Comparison of ENCODE assay signal across 1 fruit fly cellular context in genomic region chr3R:4912130-4912549, dm6.
TF ChIP-seq lines count a peak whose summit lies in the region.

No protein-coding gene starts in this region.

TF ChIP-seq in whole organism, embryonic, 481 proteins besides CTCF, POLR2A, EP300 and RAD21 (continued from another document and continues in another):
- no peak for TF ChIP-seq fru (optimal IDR thresholded peaks at IDR 0.05; lab: Kevin White, UChicago)
- no peak for TF ChIP-seq tll (GFP tag; optimal IDR thresholded peaks at IDR 0.05; lab: Kevin White, UChicago)
- TF ChIP-seq CG6765 (GFP tag; optimal IDR thresholded peaks at IDR 0.05; lab: Kevin White, UChicago): peak; percentile 19
- no peak for TF ChIP-seq CG31388 (GFP tag; optimal IDR thresholded peaks at IDR 0.05; lab: Kevin White, UChicago)
- peak; percentile 30 for TF ChIP-seq gcm (GFP tag; optimal IDR thresholded peaks at IDR 0.05; lab: Kevin White, UChicago)
- TF ChIP-seq MTF-1 (GFP tag; optimal IDR thresholded peaks at IDR 0.05; lab: Kevin White, UChicago; ENCODE audit: borderline replicate concordance): peak; percentile 46
- TF ChIP-seq CG16813 (GFP tag; IDR thresholded peaks at IDR 0.05; lab: Robert Waterston, UW; ENCODE audit: partially characterized antibody): no peak
- peak; percentile 55 for TF ChIP-seq CG4730 (GFP tag; IDR thresholded peaks at IDR 0.05; lab: Robert Waterston, UW)
- peak; percentile 50 for TF ChIP-seq CG13624 (GFP tag; optimal IDR thresholded peaks at IDR 0.05; lab: Kevin White, UChicago)
- TF ChIP-seq Hsf (GFP tag; optimal IDR thresholded peaks at IDR 0.05; lab: Kevin White, UChicago): peak; percentile 60
- peak; percentile 34 for TF ChIP-seq ems (GFP tag; optimal IDR thresholded peaks at IDR 0.05; lab: Kevin White, UChicago)
- TF ChIP-seq CG12659 (GFP tag; optimal IDR thresholded peaks at IDR 0.05; lab: Kevin White, UChicago): peak; percentile 66
- peak; percentile 72 for TF ChIP-seq ind (GFP tag; optimal IDR thresholded peaks at IDR 0.05; lab: Kevin White, UChicago)
- peak; percentile 65 for TF ChIP-seq Dip3 (GFP tag; optimal IDR thresholded peaks at IDR 0.05; lab: Kevin White, UChicago)
- TF ChIP-seq Hr3 (GFP tag; optimal IDR thresholded peaks at IDR 0.05; lab: Kevin White, UChicago): peak; percentile 41
- peak; percentile 72 for TF ChIP-seq CG15269 (tag; optimal IDR thresholded peaks at IDR 0.05; lab: Kevin White, UChicago)
- peak; percentile 64 for TF ChIP-seq CG17359 (tag; optimal IDR thresholded peaks at IDR 0.05; lab: Kevin White, UChicago)
- TF ChIP-seq jing (GFP tag; optimal IDR thresholded peaks at IDR 0.05; lab: Kevin White, UChicago): peak; percentile 11
- peak; percentile 5 for TF ChIP-seq disco-r (GFP tag; optimal IDR thresholded peaks at IDR 0.05; lab: Kevin White, UChicago)
- peak; percentile 0 for TF ChIP-seq slou (GFP tag; optimal IDR thresholded peaks at IDR 0.05; lab: Kevin White, UChicago)
- no peak for TF ChIP-seq rib (GFP tag; IDR thresholded peaks at IDR 0.05; lab: Robert Waterston, UW)
- no peak for TF ChIP-seq CG1832 (GFP tag; optimal IDR thresholded peaks at IDR 0.05; lab: Kevin White, UChicago)
- peak; percentile 79 for TF ChIP-seq Dbx (GFP tag; IDR thresholded peaks at IDR 0.05; lab: Robert Waterston, UW)
- TF ChIP-seq C15 (GFP tag; IDR thresholded peaks at IDR 0.05; lab: Robert Waterston, UW): no peak
- TF ChIP-seq Antp (GFP tag; optimal IDR thresholded peaks at IDR 0.05; lab: Kevin White, UChicago): peak; percentile 73
- peak; percentile 46 for TF ChIP-seq tup (GFP tag; optimal IDR thresholded peaks at IDR 0.05; lab: Kevin White, UChicago)
- no peak for TF ChIP-seq eyg (GFP tag; optimal IDR thresholded peaks at IDR 0.05; lab: Kevin White, UChicago)
- TF ChIP-seq salm (tag; optimal IDR thresholded peaks at IDR 0.05; lab: Kevin White, UChicago): no peak
- peak; percentile 65 for TF ChIP-seq Hand (GFP tag; optimal IDR thresholded peaks at IDR 0.05; lab: Kevin White, UChicago)
- TF ChIP-seq dpn (GFP tag; optimal IDR thresholded peaks at IDR 0.05; lab: Kevin White, UChicago): peak; percentile 51 to 78
- TF ChIP-seq HmgD (GFP tag; optimal IDR thresholded peaks at IDR 0.05; lab: Kevin White, UChicago): no peak
- TF ChIP-seq CG1792 (GFP tag; optimal IDR thresholded peaks at IDR 0.05; lab: Kevin White, UChicago): peak; percentile 39
- peak; percentile 58 for TF ChIP-seq CHES-1-like (GFP tag; optimal IDR thresholded peaks at IDR 0.05; lab: Kevin White, UChicago)
- TF ChIP-seq Gsc (GFP tag; IDR thresholded peaks at IDR 0.05; lab: Robert Waterston, UW): peak; percentile 31; the same call in 1 of the 2 replicates
- TF ChIP-seq Xrp1 (GFP tag; IDR thresholded peaks at IDR 0.05; lab: Robert Waterston, UW): peak; percentile 68
- TF ChIP-seq CG14667 (GFP tag; IDR thresholded peaks at IDR 0.05; lab: Robert Waterston, UW): peak; percentile 48
- TF ChIP-seq CG10543 (GFP tag; optimal IDR thresholded peaks at IDR 0.05; lab: Kevin White, UChicago): peak; percentile 95
- 0 out of 2 replicates have a peak, but pooled peaks have one; percentile 41 for TF ChIP-seq ranshi (GFP tag; IDR thresholded peaks at IDR 0.05; lab: Robert Waterston, UW)
- TF ChIP-seq CG2875 (GFP tag; optimal IDR thresholded peaks at IDR 0.05; lab: Kevin White, UChicago): peak; percentile 14
- TF ChIP-seq Doc3 (GFP tag; IDR thresholded peaks at IDR 0.05; lab: Robert Waterston, UW; ENCODE audit: partially characterized antibody): no peak
- TF ChIP-seq hth (optimal IDR thresholded peaks at IDR 0.05; lab: Kevin White, UChicago): no peak
- no peak for TF ChIP-seq sens-2 (GFP tag; IDR thresholded peaks at IDR 0.05; lab: Robert Waterston, UW)
- TF ChIP-seq slbo (GFP tag; IDR thresholded peaks at IDR 0.05; lab: Robert Waterston, UW): peak; percentile 84
- TF ChIP-seq sna (GFP tag; IDR thresholded peaks at IDR 0.05; lab: Robert Waterston, UW; ENCODE audit: partially characterized antibody): no peak
- TF ChIP-seq CG6791 (GFP tag; IDR thresholded peaks at IDR 0.05; lab: Robert Waterston, UW; ENCODE audit: partially characterized antibody): no peak
- no peak for TF ChIP-seq ap (GFP tag; IDR thresholded peaks at IDR 0.05; lab: Robert Waterston, UW)
- peak; percentile 63 for TF ChIP-seq her (GFP tag; optimal IDR thresholded peaks at IDR 0.05; lab: Kevin White, UChicago)
- no peak for TF ChIP-seq tna (GFP tag; IDR thresholded peaks at IDR 0.05; lab: Robert Waterston, UW; ENCODE audit: partially characterized antibody)
- peak; percentile 10; the same call in 1 of the 2 replicates for TF ChIP-seq amos (GFP tag; IDR thresholded peaks at IDR 0.05; lab: Robert Waterston, UW; ENCODE audit: partially characterized antibody)
- TF ChIP-seq ab (GFP tag; optimal IDR thresholded peaks at IDR 0.05; lab: Kevin White, UChicago): peak; percentile 29
- TF ChIP-seq Ptx1 (GFP tag; IDR thresholded peaks at IDR 0.05; lab: Robert Waterston, UW): peak; percentile 79
- no peak for TF ChIP-seq Six4 (GFP tag; optimal IDR thresholded peaks at IDR 0.05; lab: Kevin White, UChicago)
- peak; percentile 50 for TF ChIP-seq CG7556 (GFP tag; optimal IDR thresholded peaks at IDR 0.05; lab: Kevin White, UChicago)
- TF ChIP-seq CG7928 (GFP tag; optimal IDR thresholded peaks at IDR 0.05; lab: Kevin White, UChicago): no peak
- TF ChIP-seq hkb (optimal IDR thresholded peaks at IDR 0.05; lab: Kevin White, UChicago): no peak
- peak; percentile 66 for TF ChIP-seq hkb (GFP tag; IDR thresholded peaks at IDR 0.05; lab: Robert Waterston, UW)
- TF ChIP-seq Sry-δ (GFP tag; optimal IDR thresholded peaks at IDR 0.05; lab: Kevin White, UChicago): peak; percentile 34
- peak; percentile 66 for TF ChIP-seq Bteb2 (GFP tag; optimal IDR thresholded peaks at IDR 0.05; lab: Kevin White, UChicago)
- no peak for TF ChIP-seq zf30C (GFP tag; optimal IDR thresholded peaks at IDR 0.05; lab: Kevin White, UChicago)
- TF ChIP-seq NFAT (GFP tag; IDR thresholded peaks at IDR 0.05; lab: Robert Waterston, UW): peak; percentile 82
- TF ChIP-seq Aef1 (GFP tag; IDR thresholded peaks at IDR 0.05; lab: Robert Waterston, UW): peak; percentile 66
- peak; percentile 97 for TF ChIP-seq row (GFP tag; IDR thresholded peaks at IDR 0.05; lab: Robert Waterston, UW)
- peak; percentile 73 for TF ChIP-seq CG3281 (GFP tag; optimal IDR thresholded peaks at IDR 0.05; lab: Kevin White, UChicago)
- TF ChIP-seq CG8765 (GFP tag; IDR thresholded peaks at IDR 0.05; lab: Robert Waterston, UW): peak; percentile 42; the same call in 1 of the 2 replicates
- peak; percentile 33 for TF ChIP-seq CG15696 (tag; optimal IDR thresholded peaks at IDR 0.05; lab: Kevin White, UChicago)
- TF ChIP-seq Sry-β (GFP tag; optimal IDR thresholded peaks at IDR 0.05; lab: Kevin White, UChicago): no peak
- TF ChIP-seq ash1 (GFP tag; optimal IDR thresholded peaks at IDR 0.05; lab: Kevin White, UChicago): no peak
- TF ChIP-seq CG7271 (tag; optimal IDR thresholded peaks at IDR 0.05; lab: Kevin White, UChicago): no peak
- no peak for TF ChIP-seq lov (optimal IDR thresholded peaks at IDR 0.05; lab: Kevin White, UChicago)
- peak; percentile 68 for TF ChIP-seq lov (GFP tag; IDR thresholded peaks at IDR 0.05; lab: Robert Waterston, UW)
- TF ChIP-seq CG14014 (GFP tag; IDR thresholded peaks at IDR 0.05; lab: Robert Waterston, UW): peak; percentile 72
- TF ChIP-seq CG11093 (GFP tag; IDR thresholded peaks at IDR 0.05; lab: Robert Waterston, UW): no peak
- peak; percentile 52 for TF ChIP-seq sd (tag; optimal IDR thresholded peaks at IDR 0.05; lab: Kevin White, UChicago)
- TF ChIP-seq CG10366 (GFP tag; IDR thresholded peaks at IDR 0.05; lab: Robert Waterston, UW): peak; percentile 68; the same call in 1 of the 2 replicates
- TF ChIP-seq bbx (GFP tag; IDR thresholded peaks at IDR 0.05; lab: Robert Waterston, UW; ENCODE audit: partially characterized antibody): no peak
- peak; percentile 27 for TF ChIP-seq btn (GFP tag; optimal IDR thresholded peaks at IDR 0.05; lab: Kevin White, UChicago)
- TF ChIP-seq gfzf (GFP tag; optimal IDR thresholded peaks at IDR 0.05; lab: Kevin White, UChicago): no peak
- no peak for TF ChIP-seq ssp (GFP tag; IDR thresholded peaks at IDR 0.05; lab: Robert Waterston, UW)
- TF ChIP-seq bab2 (GFP tag; optimal IDR thresholded peaks at IDR 0.05; lab: Kevin White, UChicago): peak; percentile 71
- no peak for TF ChIP-seq CG2129 (GFP tag; IDR thresholded peaks at IDR 0.05; lab: Robert Waterston, UW; ENCODE audit: partially characterized antibody)
- 0 out of 2 replicates have a peak, but pooled peaks have one; percentile 35 for TF ChIP-seq danr (GFP tag; IDR thresholded peaks at IDR 0.05; lab: Robert Waterston, UW)
- TF ChIP-seq tio (GFP tag; optimal IDR thresholded peaks at IDR 0.05; lab: Kevin White, UChicago): peak; percentile 12
- no peak for TF ChIP-seq Ets65A (GFP tag; lab: Kevin White, UChicago)
- peak; percentile 38 for TF ChIP-seq kni (GFP tag; optimal IDR thresholded peaks at IDR 0.05; lab: Kevin White, UChicago)
- TF ChIP-seq Mes4 (GFP tag; optimal IDR thresholded peaks at IDR 0.05; lab: Kevin White, UChicago): peak; percentile 13
- no peak for TF ChIP-seq Dfd (GFP tag; optimal IDR thresholded peaks at IDR 0.05; lab: Kevin White, UChicago)
- peak; percentile 28 for TF ChIP-seq CG13296 (GFP tag; optimal IDR thresholded peaks at IDR 0.05; lab: Kevin White, UChicago)
- TF ChIP-seq CG9932 (GFP tag; IDR thresholded peaks at IDR 0.05; lab: Robert Waterston, UW): peak; percentile 81
- peak; percentile 72 for TF ChIP-seq CG12071 (GFP tag; optimal IDR thresholded peaks at IDR 0.05; lab: Kevin White, UChicago)
- no peak for TF ChIP-seq inv (GFP tag; IDR thresholded peaks at IDR 0.05; lab: Robert Waterston, UW; ENCODE audit: partially characterized antibody)
- peak; percentile 20 for TF ChIP-seq org-1 (GFP tag; optimal IDR thresholded peaks at IDR 0.05; lab: Kevin White, UChicago)
- TF ChIP-seq Abd-B (GFP tag; optimal IDR thresholded peaks at IDR 0.05; lab: Kevin White, UChicago): no peak
- no peak for TF ChIP-seq pita (GFP tag; optimal IDR thresholded peaks at IDR 0.05; lab: Kevin White, UChicago)
- TF ChIP-seq HLHmδ (GFP tag; optimal IDR thresholded peaks at IDR 0.05; lab: Kevin White, UChicago): no peak
- peak; percentile 4 for TF ChIP-seq MESR4 (GFP tag; optimal IDR thresholded peaks at IDR 0.05; lab: Kevin White, UChicago)
- TF ChIP-seq Optix (GFP tag; IDR thresholded peaks at IDR 0.05; lab: Robert Waterston, UW): peak; percentile 61; the same call in 2 of the 3 replicates
- TF ChIP-seq Xbp1 (GFP tag; optimal IDR thresholded peaks at IDR 0.05; lab: Kevin White, UChicago): peak; percentile 62
- TF ChIP-seq CG6654 (GFP tag; optimal IDR thresholded peaks at IDR 0.05; lab: Kevin White, UChicago): no peak
- TF ChIP-seq CG2116 (GFP tag; optimal IDR thresholded peaks at IDR 0.05; lab: Kevin White, UChicago): peak; percentile 4
- peak; percentile 50 for TF ChIP-seq odd (GFP tag; optimal IDR thresholded peaks at IDR 0.05; lab: Kevin White, UChicago)
- TF ChIP-seq Trl (optimal IDR thresholded peaks at IDR 0.05; lab: Kevin White, UChicago): no peak
- TF ChIP-seq Trl (GFP tag; optimal IDR thresholded peaks at IDR 0.05; lab: Kevin White, UChicago): peak; percentile 70
- peak; percentile 27 for TF ChIP-seq slp2 (GFP tag; optimal IDR thresholded peaks at IDR 0.05; lab: Kevin White, UChicago)
- peak; percentile 15 for TF ChIP-seq CG17802 (tag; optimal IDR thresholded peaks at IDR 0.05; lab: Kevin White, UChicago)
- peak; percentile 67 for TF ChIP-seq unpg (GFP tag; optimal IDR thresholded peaks at IDR 0.05; lab: Kevin White, UChicago)
- TF ChIP-seq sug (tag; optimal IDR thresholded peaks at IDR 0.05; lab: Kevin White, UChicago): peak; percentile 96
- peak; percentile 40 for TF ChIP-seq CG5245 (GFP tag; optimal IDR thresholded peaks at IDR 0.05; lab: Kevin White, UChicago)
- TF ChIP-seq Rfx (GFP tag; IDR thresholded peaks at IDR 0.05; lab: Robert Waterston, UW): peak; percentile 89
- TF ChIP-seq ttk (GFP tag; IDR thresholded peaks at IDR 0.05; lab: Robert Waterston, UW): 0 out of 2 replicates have a peak, but pooled peaks have one; percentile 44
- peak; percentile 95 for TF ChIP-seq Meics (GFP tag; optimal IDR thresholded peaks at IDR 0.05; lab: Kevin White, UChicago)
- no peak for TF ChIP-seq fd102C (GFP tag; optimal IDR thresholded peaks at IDR 0.05; lab: Kevin White, UChicago)
- peak; percentile 50 for TF ChIP-seq wdn (GFP tag; IDR thresholded peaks at IDR 0.05; lab: Robert Waterston, UW)
- peak; percentile 91 for TF ChIP-seq lab (GFP tag; optimal IDR thresholded peaks at IDR 0.05; lab: Kevin White, UChicago)
- peak; percentile 31 for TF ChIP-seq CG12236 (GFP tag; optimal IDR thresholded peaks at IDR 0.05; lab: Kevin White, UChicago)
- no peak for TF ChIP-seq nom (GFP tag; optimal IDR thresholded peaks at IDR 0.05; lab: Kevin White, UChicago)
- TF ChIP-seq Camta (GFP tag; optimal IDR thresholded peaks at IDR 0.05; lab: Kevin White, UChicago): peak; percentile 39
- peak; percentile 78 for TF ChIP-seq sob (GFP tag; IDR thresholded peaks at IDR 0.05; lab: Robert Waterston, UW)
- peak; percentile 55 for TF ChIP-seq Nf-YC (tag; optimal IDR thresholded peaks at IDR 0.05; lab: Kevin White, UChicago)
- peak; percentile 40 for TF ChIP-seq CG18764 (GFP tag; optimal IDR thresholded peaks at IDR 0.05; lab: Kevin White, UChicago)
- peak; percentile 59 for TF ChIP-seq CG12155 (GFP tag; optimal IDR thresholded peaks at IDR 0.05; lab: Kevin White, UChicago)
- TF ChIP-seq cato (GFP tag; optimal IDR thresholded peaks at IDR 0.05; lab: Kevin White, UChicago; ENCODE audit: borderline replicate concordance): no peak
- TF ChIP-seq CG18262 (tag; optimal IDR thresholded peaks at IDR 0.05; lab: Kevin White, UChicago): peak; percentile 54
- TF ChIP-seq Nf-YA (GFP tag; IDR thresholded peaks at IDR 0.05; lab: Robert Waterston, UW): peak; percentile 51; the same call in 1 of the 2 replicates
- TF ChIP-seq nau (GFP tag; optimal IDR thresholded peaks at IDR 0.05; lab: Kevin White, UChicago): no peak
- TF ChIP-seq Stat92E (GFP tag; optimal IDR thresholded peaks at IDR 0.05; lab: Kevin White, UChicago): no peak
- peak; percentile 28 for TF ChIP-seq scrt (GFP tag; optimal IDR thresholded peaks at IDR 0.05; lab: Kevin White, UChicago)
- TF ChIP-seq Ravus (GFP tag; IDR thresholded peaks at IDR 0.05; lab: Robert Waterston, UW): no peak
- TF ChIP-seq CG11560 (tag; IDR thresholded peaks at IDR 0.05; lab: Robert Waterston, UW): no peak; the same call in 2 of the 3 replicates
- TF ChIP-seq Pdp1 (GFP tag; optimal IDR thresholded peaks at IDR 0.05; lab: Kevin White, UChicago): peak; percentile 66 to 87
- TF ChIP-seq crp (GFP tag; optimal IDR thresholded peaks at IDR 0.05; lab: Kevin White, UChicago): peak in 1 of 2 experiments; percentile 11
- TF ChIP-seq CG12942 (GFP tag; optimal IDR thresholded peaks at IDR 0.05; lab: Kevin White, UChicago): peak; percentile 31
